Worm (Caenorhabditis elegans): ENCODE data around the gene glb-19.
A peak's percentile ranks its signal among the peaks of the same experiment; 100 is the strongest.
"Not testable (repeated sequence)": the region's sequence is repeated elsewhere in the genome, so short reads cannot be mapped to it uniquely, and the experiment has no call there.

Gene glb-19

ce11 chrIV:10661760-10662159, 7.8 kb upstream of the glb-19 start, which contains the start of gene fmo-1:
fmo-1 (plus strand) TSS chrIV:10661857.
- TF ChIP-seq pqm-1 (tag; optimal IDR thresholded peaks at IDR 0.05): peak; percentile 50
- no peak for TF ChIP-seq ceh-82 (tag; optimal IDR thresholded peaks at IDR 0.05)
- TF ChIP-seq nhr-28 (tag; optimal IDR thresholded peaks at IDR 0.05): peak; percentile 60
- TF ChIP-seq hlh-11 (tag; optimal IDR thresholded peaks at IDR 0.05): peak; percentile 16

- TF ChIP-seq nhr-28 (tag; optimal IDR thresholded peaks at IDR 0.05): peak; percentile 18
- no peak for TF ChIP-seq Y105C5A.15 (GFP tag; IDR thresholded peaks at IDR 0.05)
- peak in 1 of 2 experiments; percentile 79 for TF ChIP-seq unc-62 (GFP tag; optimal IDR thresholded peaks at IDR 0.05 in 1 of 2)
- no peak for TF ChIP-seq unc-62 (tag; optimal IDR thresholded peaks at IDR 0.05)
These were observed 7.1 kb upstream of the glb-19 start for ce11 chrIV:10661072-10661471.

ce11 chrIV:10658366-10658765, 4.4 kb upstream of the glb-19 start:
- TF ChIP-seq Y48G9A.11 (GFP tag; IDR thresholded peaks at IDR 0.05) (peak; percentile 65), dmd-6 (GFP tag; IDR thresholded peaks at IDR 0.05) (0 out of 2 replicates have a peak, but pooled peaks have one; percentile 13), tra-1 (GFP tag; IDR thresholded peaks at IDR 0.05) (peak; percentile 70), vab-7 (GFP tag; IDR thresholded peaks at IDR 0.05) (peak; percentile 65), D1046.2 (GFP tag; IDR thresholded peaks at IDR 0.05) (0 out of 2 replicates have a peak, but pooled peaks have one; percentile 70), madf-9 (GFP tag; conservative IDR thresholded peaks at IDR 0.05) (0 out of 2 replicates have a peak, but pooled peaks have one; percentile 18), arid-1 (GFP tag; conservative IDR thresholded peaks at IDR 0.05) (peak; percentile 85), lim-7 (GFP tag; IDR thresholded peaks at IDR 0.05) (peak; percentile 71), dmd-8 (GFP tag; IDR thresholded peaks at IDR 0.05) (peak; percentile 97), saeg-2 (GFP tag; IDR thresholded peaks at IDR 0.05) (0 out of 2 replicates have a peak, but pooled peaks have one; percentile 35), ceh-44 (GFP tag; IDR thresholded peaks at IDR 0.05) (peak; percentile 71), mxl-2 (GFP tag; conservative IDR thresholded peaks at IDR 0.05) (peak; percentile 51; the same call in 1 of the 2 replicates), ctbp-1 (GFP tag; IDR thresholded peaks at IDR 0.05) (peak; percentile 78), F26F4.8 (GFP tag; conservative IDR thresholded peaks at IDR 0.05) (peak; percentile 83), mdt-29 (GFP tag; IDR thresholded peaks at IDR 0.05) (0 out of 2 replicates have a peak, but pooled peaks have one; percentile 37), madf-5 (GFP tag; IDR thresholded peaks at IDR 0.05) (0 out of 4 replicates have a peak, but pooled peaks of 1 of the 2 experiments have one; percentile 42), F44E2.7 (GFP tag; IDR thresholded peaks at IDR 0.05) (peak; percentile 83; the same call in 1 of the 2 replicates), nhr-41 (GFP tag; IDR thresholded peaks at IDR 0.05) (peak; percentile 80; the same call in 1 of the 2 replicates), T26A8.4 (GFP tag; IDR thresholded peaks at IDR 0.05) (peak; percentile 66), lin-1 (GFP tag; IDR thresholded peaks at IDR 0.05) (0 out of 2 replicates have a peak, but pooled peaks have one; percentile 40), Y105C5A.15 (GFP tag; IDR thresholded peaks at IDR 0.05) (peak; percentile 80), php-3 (GFP tag; IDR thresholded peaks at IDR 0.05) (0 out of 2 replicates have a peak, but pooled peaks have one; percentile 42), snpc-1.2 (GFP tag; IDR thresholded peaks at IDR 0.05) (peak; percentile 94), pha-4 (GFP tag; IDR thresholded peaks at IDR 0.05) (peak; percentile 61; the same call in 1 of the 2 replicates)
- not testable (repeated sequence) for TF ChIP-seq pha-4 (tag; optimal IDR thresholded peaks at IDR 0.05)

- TF ChIP-seq daf-16 (GFP tag; optimal IDR thresholded peaks at IDR 0.05) (no peak), daf-16 (tag; optimal IDR thresholded peaks at IDR 0.05) (peak; percentile 48), mdt-29 (GFP tag; IDR thresholded peaks at IDR 0.05) (no peak), dve-1 (tag; optimal IDR thresholded peaks at IDR 0.05; ENCODE audit: insufficient read depth) (peak; percentile 35), ZK546.5 (tag; optimal IDR thresholded peaks at IDR 0.05) (no peak), daf-8 (GFP tag; IDR thresholded peaks at IDR 0.05) (no peak), nhr-77 (tag; optimal IDR thresholded peaks at IDR 0.05) (peak; percentile 21), mdl-1 (tag; optimal IDR thresholded peaks at IDR 0.05) (no peak), lsy-2 (tag; optimal IDR thresholded peaks at IDR 0.05) (no peak), php-3 (GFP tag; IDR thresholded peaks at IDR 0.05) (no peak), aly-2 (tag; optimal IDR thresholded peaks at IDR 0.05) (no peak), Y48G9A.11 (GFP tag; IDR thresholded peaks at IDR 0.05) (no peak), madf-9 (GFP tag; conservative IDR thresholded peaks at IDR 0.05) (no peak), Y75B8A.6 (GFP tag; IDR thresholded peaks at IDR 0.05) (no peak), F26F4.8 (GFP tag; conservative IDR thresholded peaks at IDR 0.05) (no peak), duxl-1 (tag; optimal IDR thresholded peaks at IDR 0.05; ENCODE audit: poor library complexity) (no peak), zfp-2 (tag; optimal IDR thresholded peaks at IDR 0.05) (no peak), unc-62 (GFP tag; optimal IDR thresholded peaks at IDR 0.05 in 1 of 2) (peak in 1 of 2 experiments; percentile 89), unc-62 (tag; optimal IDR thresholded peaks at IDR 0.05) (no peak), spr-3 (GFP tag; optimal IDR thresholded peaks at IDR 0.05) (no peak), hlh-11 (tag; optimal IDR thresholded peaks at IDR 0.05) (peak; percentile 18), dmd-6 (GFP tag; IDR thresholded peaks at IDR 0.05) (peak; percentile 44; the same call in 1 of the 2 replicates)
These were observed 2.9 kb upstream of the glb-19 start, which contains the start of gene K08C7.1 for ce11 chrIV:10656770-10657323. K08C7.1 (plus strand) TSS chrIV:10656812.
